Fruit fly (Drosophila melanogaster) whole organism, pupa: ENCODE measurements around the gene CG12983.

Experiments used
- CG10348 ChIP-seq: fragments of 200-800 bp; sonication (Bioruptor generic); IDR thresholded peaks from 2 replicates; pipeline ENCODE4 v1.3.6; 2022; ENCODE audit warnings: missing biosample characterization, missing genetic modification characterization
- CG12605 ChIP-seq: fragments of 200-800 bp; sonication (Bioruptor generic); IDR thresholded peaks from 2 replicates; pipeline ENCODE4 v1.3.6; 2022; ENCODE audit warnings: missing biosample characterization, missing genetic modification characterization
- CG17806 ChIP-seq: fragments of 200-800 bp; sonication (Bioruptor generic); optimal IDR thresholded peaks from 2 replicates; lab custom pipeline; 2018; ENCODE audit warnings: missing biosample characterization, mild to moderate bottlenecking, missing genetic modification characterization, moderate library complexity
- CG34367 ChIP-seq: fragments of 200-800 bp; sonication (Bioruptor generic); optimal IDR thresholded peaks from 2 replicates; lab custom pipeline; 2018; ENCODE audit warnings: missing biosample characterization, mild to moderate bottlenecking, missing genetic modification characterization
- CG4496 ChIP-seq: fragments of 200-800 bp; sonication (Bioruptor generic); IDR thresholded peaks from 3 replicates; pipeline ENCODE4 v1.3.6; 2022; ENCODE audit warnings: missing biosample characterization, missing genetic modification characterization
- CG8159 ChIP-seq: fragments of 200-800 bp; sonication (Bioruptor generic); optimal IDR thresholded peaks from 3 replicates; lab custom pipeline; 2018; ENCODE audit warnings: missing biosample characterization, mild to moderate bottlenecking, missing genetic modification characterization, moderate library complexity
- EcR ChIP-seq: fragments of 200-800 bp; sonication (Bioruptor generic); optimal IDR thresholded peaks from 3 replicates; lab custom pipeline; 2019; ENCODE audit warnings: missing biosample characterization, missing genetic modification characterization, mild to moderate bottlenecking, moderate library complexity, missing genetic modification reagents
- Pif1A ChIP-seq: fragments of 200-800 bp; sonication (Bioruptor generic); optimal IDR thresholded peaks from 3 replicates; lab custom pipeline; 2016; ENCODE audit warnings: missing biosample characterization, missing genetic modification characterization
- Pif1B ChIP-seq: fragments of 200-800 bp; sonication (Bioruptor generic); optimal IDR thresholded peaks from 3 replicates; lab custom pipeline; 2016; ENCODE audit warnings: missing biosample characterization, missing genetic modification characterization
- fd96Ca ChIP-seq: fragments of 200-800 bp; sonication (Bioruptor generic); IDR thresholded peaks from 3 replicates; pipeline ENCODE4 v1.3.6; 2022; ENCODE audit warnings: missing biosample characterization, missing genetic modification characterization
- gl ChIP-seq: fragments of 200-800 bp; sonication (Bioruptor generic); optimal IDR thresholded peaks from 2 replicates; lab custom pipeline; 2018; ENCODE audit warnings: missing biosample characterization, mild to moderate bottlenecking, missing genetic modification characterization
- rn ChIP-seq: fragments of 200-800 bp; sonication (Bioruptor generic); IDR thresholded peaks from 2 replicates; pipeline ENCODE4 v1.3.6; 2022; ENCODE audit warnings: missing biosample characterization, missing genetic modification characterization

dm6 chr3L:20933706-20934105, 32.9 kb downstream of the CG12983 start:
- TF ChIP-seq gl (tag; lab: Kevin White, UChicago) (peak; percentile 12), CG4496 (GFP tag; lab: Robert Waterston, UW) (peak; percentile 68; the same call in 2 of the 3 replicates), fd96Ca (GFP tag; lab: Robert Waterston, UW) (peak; percentile 61), CG34367 (tag; lab: Kevin White, UChicago) (peak; percentile 27), rn (no peak), Pif1A (GFP tag; lab: Kevin White, UChicago) (peak; percentile 54), EcR (GFP tag; lab: Kevin White, UChicago) (no peak), Pif1B (GFP tag; lab: Kevin White, UChicago) (peak; percentile 56), CG12605 (no peak; the same call in 1 of the 2 replicates), CG8159 (tag; lab: Kevin White, UChicago) (peak; percentile 10), CG10348 (GFP tag; lab: Robert Waterston, UW) (no peak), CG17806 (peak; percentile 41)
